Worm (Caenorhabditis elegans) whole organism, L3 larva: ENCODE measurements around the gene F09E10.5.

Experiments used
- R02D3.7 ChIP-seq: fragments of 150-350 bp; optimal IDR thresholded peaks from 2 replicates; lab custom pipeline; 2014; ENCODE audit warnings: missing biosample characterization, missing genetic modification characterization
- ZK546.5 ChIP-seq: sonication (generic microtip); optimal IDR thresholded peaks from 2 replicates; lab custom pipeline; 2017; ENCODE audit warnings: missing biosample characterization, missing genetic modification characterization
- aly-2 ChIP-seq: fragments of 150-350 bp; optimal IDR thresholded peaks from 2 replicates; lab custom pipeline; 2014; ENCODE audit warnings: missing biosample characterization, missing genetic modification characterization
- ama-1 ChIP-seq: fragments of 150-350 bp; optimal IDR thresholded peaks from 2 replicates; lab custom pipeline; 2018
- ceh-16 ChIP-seq: sonication (generic microtip); optimal IDR thresholded peaks from 2 replicates; lab custom pipeline; 2017; ENCODE audit warnings: missing biosample characterization, missing genetic modification characterization
- ceh-28 ChIP-seq: fragments of 150-350 bp; optimal IDR thresholded peaks from 2 replicates; lab custom pipeline; 2014; ENCODE audit warnings: missing biosample characterization, missing genetic modification reagents, missing genetic modification characterization
- ceh-82 ChIP-seq: fragments of 150-350 bp; optimal IDR thresholded peaks from 2 replicates; lab custom pipeline; 2014; ENCODE audit warnings: missing biosample characterization, missing genetic modification characterization
- ceh-9 ChIP-seq: sonication (generic microtip); optimal IDR thresholded peaks from 2 replicates; lab custom pipeline; 2018; ENCODE audit warnings: missing biosample characterization, missing genetic modification characterization
- daf-12 ChIP-seq: fragments of 150-350 bp; optimal IDR thresholded peaks from 2 replicates; lab custom pipeline; 2014; ENCODE audit warnings: missing biosample characterization, missing genetic modification reagents, missing genetic modification characterization
- egl-27 ChIP-seq: sonication (generic microtip); optimal IDR thresholded peaks from 4 replicates; lab custom pipeline; 2017; ENCODE audit warnings: missing biosample characterization, missing genetic modification reagents, missing genetic modification characterization
- egl-5 ChIP-seq: fragments of 150-350 bp; optimal IDR thresholded peaks from 2 replicates; lab custom pipeline; 2017; ENCODE audit warnings: missing biosample characterization, missing genetic modification reagents, missing genetic modification characterization, inconsistent platforms
- elt-1 ChIP-seq: fragments of 150-350 bp; optimal IDR thresholded peaks from 2 replicates; lab custom pipeline; 2014; ENCODE audit warnings: missing biosample characterization, missing genetic modification characterization
- elt-2 ChIP-seq: sonication (generic microtip); optimal IDR thresholded peaks from 2 replicates; lab custom pipeline; 2016; ENCODE audit warnings: missing genetic modification reagents, mild to moderate bottlenecking, missing genetic modification characterization, missing compliant biosample characterization
- elt-3 ChIP-seq, 3 experiments: fragments of 150-350 bp in 1 of 3; sonication (generic microtip) in 2 of 3; optimal IDR thresholded peaks; 2 replicates in 2 of 3; 4 replicates in 1 of 3; lab custom pipeline; 2014 to 2017; ENCODE audit warnings: missing biosample characterization in 3 of 3, missing genetic modification characterization in 3 of 3
- eor-1 ChIP-seq, 2 experiments: fragments of 150-350 bp; optimal IDR thresholded peaks; 2 replicates each; lab custom pipeline; 2014 to 2018; ENCODE audit warnings: missing biosample characterization in 2 of 2, missing genetic modification characterization in 2 of 2
- fkh-10 ChIP-seq: sonication (generic microtip); optimal IDR thresholded peaks from 2 replicates; lab custom pipeline; 2017; ENCODE audit warnings: missing biosample characterization, missing genetic modification reagents, missing genetic modification characterization
- fkh-2 ChIP-seq: fragments of 150-350 bp; optimal IDR thresholded peaks from 2 replicates; lab custom pipeline; 2014; ENCODE audit warnings: missing biosample characterization, missing genetic modification reagents, missing genetic modification characterization
- fos-1 ChIP-seq: fragments of 150-350 bp; optimal IDR thresholded peaks from 2 replicates; lab custom pipeline; 2014; ENCODE audit warnings: missing biosample characterization, missing genetic modification characterization
- hmg-11 ChIP-seq: sonication (generic microtip); optimal IDR thresholded peaks from 2 replicates; lab custom pipeline; 2016; ENCODE audit warnings: missing genetic modification characterization, missing compliant biosample characterization
- jun-1 ChIP-seq: fragments of 150-350 bp; optimal IDR thresholded peaks from 2 replicates; lab custom pipeline; 2014; ENCODE audit warnings: missing biosample characterization, missing genetic modification reagents, missing genetic modification characterization
- lin-15B ChIP-seq: fragments of 150-350 bp; optimal IDR thresholded peaks from 2 replicates; lab custom pipeline; 2014; ENCODE audit warnings: missing biosample characterization, missing genetic modification characterization
- lin-39 ChIP-seq: fragments of 150-350 bp; optimal IDR thresholded peaks from 2 replicates; lab custom pipeline; 2018; ENCODE audit warnings: missing biosample characterization, missing genetic modification reagents, missing genetic modification characterization
- lsy-12 ChIP-seq: sonication (generic microtip); optimal IDR thresholded peaks from 2 replicates; lab custom pipeline; 2016; ENCODE audit warnings: mild to moderate bottlenecking, missing genetic modification characterization, missing compliant biosample characterization
- mdl-1 ChIP-seq: fragments of 150-350 bp; optimal IDR thresholded peaks from 2 replicates; lab custom pipeline; 2014; ENCODE audit warnings: missing biosample characterization, missing genetic modification characterization
- nfya-1 ChIP-seq: sonication (generic microtip); optimal IDR thresholded peaks from 2 replicates; lab custom pipeline; 2017; ENCODE audit warnings: missing genetic modification characterization, mild to moderate bottlenecking, missing compliant biosample characterization, antibody characterized with exemption, moderate library complexity; ENCODE audit not compliant: insufficient read depth
- nhr-11 ChIP-seq: fragments of 150-350 bp; optimal IDR thresholded peaks from 2 replicates; lab custom pipeline; 2014; ENCODE audit warnings: missing biosample characterization, missing genetic modification characterization
- nhr-12 ChIP-seq: fragments of 150-350 bp; optimal IDR thresholded peaks from 2 replicates; lab custom pipeline; 2014; ENCODE audit warnings: missing biosample characterization, missing genetic modification characterization
- nhr-23 ChIP-seq: fragments of 150-350 bp; optimal IDR thresholded peaks from 2 replicates; lab custom pipeline; 2014; ENCODE audit warnings: missing biosample characterization, missing genetic modification reagents, missing genetic modification characterization
- nhr-237 ChIP-seq: fragments of 150-350 bp; optimal IDR thresholded peaks from 2 replicates; lab custom pipeline; 2014; ENCODE audit warnings: missing biosample characterization, missing genetic modification characterization
- nhr-25 ChIP-seq: sonication (generic microtip); optimal IDR thresholded peaks from 2 replicates; lab custom pipeline; 2017; ENCODE audit warnings: missing biosample characterization, missing genetic modification characterization
- nhr-28 ChIP-seq: fragments of 150-350 bp; optimal IDR thresholded peaks from 2 replicates; lab custom pipeline; 2014; ENCODE audit warnings: missing biosample characterization, missing genetic modification characterization
- nhr-43 ChIP-seq: sonication (generic microtip); optimal IDR thresholded peaks from 2 replicates; lab custom pipeline; 2016; ENCODE audit warnings: mild to moderate bottlenecking, missing genetic modification characterization, missing compliant biosample characterization; ENCODE audit not compliant: poor library complexity, severe bottlenecking
- nhr-67 ChIP-seq: fragments of 150-350 bp; optimal IDR thresholded peaks from 2 replicates; lab custom pipeline; 2014; ENCODE audit warnings: missing biosample characterization, missing genetic modification characterization
- nhr-76 ChIP-seq: fragments of 150-350 bp; sonication (generic microtip); optimal IDR thresholded peaks from 5 replicates; lab custom pipeline; 2014; ENCODE audit warnings: missing biosample characterization, missing genetic modification characterization
- nhr-77 ChIP-seq: fragments of 150-350 bp; optimal IDR thresholded peaks from 2 replicates; lab custom pipeline; 2014; ENCODE audit warnings: missing biosample characterization, missing genetic modification characterization
- pha-4 ChIP-seq: fragments of 150-350 bp; optimal IDR thresholded peaks from 2 replicates; lab custom pipeline; 2014; ENCODE audit warnings: missing biosample characterization, missing genetic modification reagents, missing genetic modification characterization
- pqm-1 ChIP-seq: fragments of 150-350 bp; optimal IDR thresholded peaks from 2 replicates; lab custom pipeline; 2017; ENCODE audit warnings: missing biosample characterization, missing genetic modification characterization, inconsistent platforms
- sea-2 ChIP-seq: fragments of 150-350 bp; sonication (generic microtip); optimal IDR thresholded peaks from 4 replicates; lab custom pipeline; 2014; ENCODE audit warnings: missing biosample characterization, missing genetic modification reagents, missing genetic modification characterization
- skn-1 ChIP-seq: fragments of 150-350 bp; optimal IDR thresholded peaks from 2 replicates; lab custom pipeline; 2014; ENCODE audit warnings: missing biosample characterization, missing genetic modification characterization
- snpc-4 ChIP-seq: fragments of 150-350 bp; optimal IDR thresholded peaks from 2 replicates; lab custom pipeline; 2014; ENCODE audit warnings: missing biosample characterization, missing genetic modification characterization
- tbx-2 ChIP-seq: sonication (generic microtip); optimal IDR thresholded peaks from 2 replicates; lab custom pipeline; 2016; ENCODE audit warnings: mild to moderate bottlenecking, missing genetic modification characterization, missing compliant biosample characterization
- unc-39 ChIP-seq: sonication (generic microtip); optimal IDR thresholded peaks from 4 replicates; lab custom pipeline; 2017; ENCODE audit warnings: missing biosample characterization, missing genetic modification characterization
- zag-1 ChIP-seq: fragments of 150-350 bp; optimal IDR thresholded peaks from 2 replicates; lab custom pipeline; 2014; ENCODE audit warnings: missing biosample characterization, missing genetic modification characterization
- ztf-11 ChIP-seq: fragments of 150-350 bp; optimal IDR thresholded peaks from 2 replicates; lab custom pipeline; 2014; ENCODE audit warnings: missing biosample characterization, missing genetic modification characterization
- ztf-4 ChIP-seq: fragments of 150-350 bp; optimal IDR thresholded peaks from 2 replicates; lab custom pipeline; 2014; ENCODE audit warnings: missing biosample characterization, missing genetic modification characterization

The F09E10.5 gene

DNA sequence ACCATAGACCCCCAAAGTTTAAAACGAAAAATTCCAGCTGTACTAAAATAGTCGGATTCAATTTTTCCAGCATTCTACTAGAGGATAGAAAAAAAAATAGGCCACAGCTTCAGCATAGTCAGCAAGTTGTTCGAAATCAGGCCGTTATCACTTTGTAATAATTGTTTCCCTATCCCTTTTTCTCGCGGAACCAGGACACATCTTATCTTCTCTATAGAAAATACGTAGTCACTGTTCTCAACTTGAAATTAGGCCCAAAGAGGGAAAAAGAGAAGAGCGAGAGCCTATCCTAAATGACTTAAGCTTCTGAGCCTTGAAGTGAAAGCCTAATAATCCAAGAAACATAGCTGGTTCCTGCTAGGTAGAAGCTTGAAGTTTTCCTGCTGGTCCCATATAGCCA is 48.5 kb downstream of the F09E10.5 start:
- TF ChIP-seq nhr-76 (tag; lab: Kevin White, UChicago), result no peak
- no peak for TF ChIP-seq ztf-4
- TF ChIP-seq jun-1 (tag; lab: Kevin White, UChicago), result no peak
- TF ChIP-seq nhr-25 (tag; lab: Kevin White, UChicago), result peak; percentile 11
- TF ChIP-seq nhr-11 (tag; lab: Kevin White, UChicago), result no peak
- TF ChIP-seq tbx-2, result no peak
- peak; percentile 34 for TF ChIP-seq lsy-12 (tag; lab: Kevin White, UChicago)
- TF ChIP-seq elt-1, result no peak
- no peak for TF ChIP-seq ztf-11
- TF ChIP-seq R02D3.7, result no peak
- TF ChIP-seq fkh-10 (GFP tag; lab: Kevin White, UChicago), result no peak
- no peak for TF ChIP-seq daf-12 (tag; lab: Kevin White, UChicago)
- no peak for TF ChIP-seq elt-3 (tag; optimal IDR thresholded peaks at IDR 0.05; lab: Kevin White, UChicago)
- peak; percentile 33 for TF ChIP-seq nhr-23 (tag; lab: Kevin White, UChicago)
- no peak for TF ChIP-seq ceh-16 (tag; lab: Kevin White, UChicago)
- no peak for TF ChIP-seq egl-5 (tag; lab: Kevin White, UChicago)
- TF ChIP-seq ama-1, result peak; percentile 89
- no peak for TF ChIP-seq nhr-67
- TF ChIP-seq nfya-1 (tag; lab: Kevin White, UChicago), result no peak
- no peak for TF ChIP-seq nhr-12 (tag; lab: Kevin White, UChicago)
- no peak for TF ChIP-seq lin-39 (tag; lab: Kevin White, UChicago)
- TF ChIP-seq lin-15B, result no peak
- no peak for TF ChIP-seq unc-39 (tag; lab: Kevin White, UChicago)
- TF ChIP-seq aly-2, result no peak
- TF ChIP-seq egl-27 (tag; lab: Kevin White, UChicago), result no peak
- TF ChIP-seq pqm-1, result no peak
- no peak for TF ChIP-seq fkh-2
- TF ChIP-seq ceh-82 (tag; lab: Kevin White, UChicago), result no peak
- no peak for TF ChIP-seq hmg-11 (tag; lab: Kevin White, UChicago)
- peak; percentile 16 for TF ChIP-seq nhr-43 (tag; lab: Kevin White, UChicago)
- TF ChIP-seq eor-1 (tag; optimal IDR thresholded peaks at IDR 0.05; lab: Kevin White, UChicago), result no peak
- no peak for TF ChIP-seq nhr-77 (tag; lab: Kevin White, UChicago)
- TF ChIP-seq sea-2 (GFP tag; lab: Kevin White, UChicago), result no peak
- TF ChIP-seq fos-1 (tag; lab: Kevin White, UChicago), result no peak
- TF ChIP-seq ceh-9 (tag; lab: Kevin White, UChicago), result no peak
- no peak for TF ChIP-seq ceh-28 (tag; lab: Kevin White, UChicago)
- no peak for TF ChIP-seq nhr-28
- no peak for TF ChIP-seq pha-4 (tag; lab: Kevin White, UChicago)
- peak; percentile 33 for TF ChIP-seq elt-2 (tag; lab: Kevin White, UChicago)
- no peak for TF ChIP-seq snpc-4 (tag; lab: Kevin White, UChicago)
- TF ChIP-seq, all 47 proteins: peak for 6

DNA sequence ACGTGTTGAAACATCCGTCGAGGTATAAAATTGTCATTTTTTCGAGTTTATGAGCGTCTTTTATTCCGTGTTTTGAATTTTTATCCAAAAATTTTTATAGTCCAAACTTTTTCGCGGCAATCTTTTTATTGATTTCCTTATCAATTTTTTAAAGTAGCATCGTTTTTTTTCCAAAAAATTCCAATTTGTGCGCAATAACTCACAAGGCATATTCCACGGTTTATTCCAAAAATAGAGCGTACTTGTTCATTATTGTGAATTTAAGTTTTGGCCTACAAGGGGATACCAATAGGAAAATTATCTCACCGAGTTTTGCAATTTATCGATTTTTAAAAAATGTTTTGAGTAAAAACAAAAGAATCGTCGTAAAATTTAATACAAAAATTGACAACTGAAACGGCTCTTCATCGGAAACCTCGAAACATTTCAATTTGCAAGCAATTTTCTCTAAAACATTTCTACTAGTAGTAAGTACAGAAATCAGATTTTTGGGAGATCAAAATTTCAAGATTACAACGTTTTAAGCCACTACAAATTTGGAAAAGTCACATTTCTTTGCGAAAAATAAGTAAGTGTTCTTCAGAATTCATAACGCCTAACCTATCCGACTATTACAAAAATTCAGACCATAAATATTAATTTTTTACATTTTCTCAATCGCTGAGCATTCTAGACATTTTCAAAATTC is 50.5 kb downstream of the F09E10.5 start:
- TF ChIP-seq nhr-23 (tag; lab: Kevin White, UChicago) (peak; percentile 21), elt-2 (tag; lab: Kevin White, UChicago) (peak; percentile 34), ceh-28 (tag; lab: Kevin White, UChicago) (peak; percentile 28), fkh-2 (no peak), eor-1 (tag; optimal IDR thresholded peaks at IDR 0.05; lab: Kevin White, UChicago) (no peak)

DNA sequence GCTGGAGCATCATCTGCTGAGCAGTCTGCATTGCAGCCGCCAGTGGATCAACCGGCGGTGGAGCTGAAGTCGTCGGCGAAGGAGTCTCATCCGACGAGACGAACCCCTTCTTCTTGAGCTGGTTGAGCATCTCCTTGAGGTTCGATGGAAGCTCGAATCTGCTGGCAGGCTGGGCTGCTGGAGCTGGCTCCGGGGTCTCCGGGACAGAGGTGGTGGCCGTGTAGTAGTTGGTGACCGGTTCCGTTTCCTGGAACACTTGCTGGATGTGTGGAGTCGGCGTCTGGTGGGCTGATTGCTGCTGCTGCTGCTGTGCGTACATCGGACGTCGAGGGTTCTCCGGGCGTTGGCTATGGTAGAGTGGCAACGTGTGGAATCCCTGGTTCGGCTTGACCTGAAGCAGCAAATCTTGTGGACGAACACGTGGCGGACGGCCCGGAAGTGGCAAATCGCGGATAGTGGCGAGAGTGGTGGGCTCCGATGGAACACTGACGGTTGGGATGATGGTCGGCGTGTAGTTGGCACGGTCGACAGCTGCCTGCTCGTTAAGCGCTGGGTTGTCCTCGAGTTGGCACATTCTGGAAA is 52.5 kb downstream of the F09E10.5 start:
- TF ChIP-seq nhr-67 (no peak), ceh-9 (tag; lab: Kevin White, UChicago) (no peak), ZK546.5 (tag; lab: Kevin White, UChicago) (no peak), R02D3.7 (no peak), nhr-77 (tag; lab: Kevin White, UChicago) (no peak), nhr-12 (tag; lab: Kevin White, UChicago) (no peak), skn-1 (no peak), nhr-237 (tag; lab: Kevin White, UChicago) (no peak), fos-1 (tag; lab: Kevin White, UChicago) (no peak), ama-1 (no peak), nhr-76 (tag; lab: Kevin White, UChicago) (no peak), nfya-1 (tag; lab: Kevin White, UChicago) (no peak), lsy-12 (tag; lab: Kevin White, UChicago) (no peak), hmg-11 (tag; lab: Kevin White, UChicago) (no peak), elt-2 (tag; lab: Kevin White, UChicago) (no peak), mdl-1 (tag; lab: Kevin White, UChicago) (no peak), pha-4 (tag; lab: Kevin White, UChicago) (no peak), nhr-43 (tag; lab: Kevin White, UChicago) (no peak), zag-1 (tag; lab: Kevin White, UChicago) (no peak), ceh-82 (tag; lab: Kevin White, UChicago) (no peak)
- TF ChIP-seq, all 47 proteins: peak for 0
